Fruit fly (Drosophila melanogaster): ENCODE measurements around the gene CG7768.

DNA sequence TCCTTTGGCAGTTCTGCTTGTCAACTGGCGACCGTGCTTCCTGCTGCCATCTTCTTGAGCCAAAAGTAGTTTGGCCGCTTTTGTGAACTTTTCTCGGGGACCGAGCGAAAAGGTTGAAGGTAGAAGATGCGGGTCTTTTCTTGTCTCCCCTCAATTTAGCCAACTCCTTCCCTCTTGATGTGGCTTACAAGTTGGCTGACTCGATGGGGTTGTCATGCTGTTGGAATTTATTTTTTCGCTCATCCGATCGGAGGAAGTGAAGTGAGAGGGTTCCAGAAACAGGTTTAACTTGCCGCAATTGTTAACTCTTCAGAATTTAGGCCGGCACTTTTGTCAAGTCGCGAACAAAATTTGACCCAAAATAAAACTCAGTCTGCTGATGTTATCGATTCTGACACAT, 15.7 kb upstream of the CG7768 start:
- TF ChIP-seq CG8478 (optimal IDR thresholded peaks at IDR 0.05) (no peak), CTCF (optimal IDR thresholded peaks at IDR 0.05) (no peak)

All from S2 (cell line).